Worm (Caenorhabditis elegans) whole organism, L2 larva: Measurements from ENCODE around the gene strm-1.

Experiments used
- aly-2 ChIP-seq: fragments of 150-350 bp; optimal IDR thresholded peaks from 2 replicates; lab custom pipeline; 2014; ENCODE audit warnings: missing biosample characterization, missing genetic modification characterization
- ceh-82 ChIP-seq: fragments of 150-350 bp; optimal IDR thresholded peaks from 2 replicates; lab custom pipeline; 2014; ENCODE audit warnings: missing biosample characterization, missing genetic modification characterization
- egl-27 ChIP-seq: sonication (generic microtip); optimal IDR thresholded peaks from 3 replicates; lab custom pipeline; 2017; ENCODE audit warnings: missing biosample characterization, missing genetic modification reagents, missing genetic modification characterization
- lin-39 ChIP-seq: fragments of 150-350 bp; optimal IDR thresholded peaks from 2 replicates; lab custom pipeline; 2014; ENCODE audit warnings: missing biosample characterization, missing genetic modification reagents, missing genetic modification characterization
- mbf-1 ChIP-seq: sonication (generic microtip); optimal IDR thresholded peaks from 2 replicates; lab custom pipeline; 2017; ENCODE audit warnings: missing biosample characterization, missing genetic modification characterization
- mdl-1 ChIP-seq, 2 experiments: fragments of 150-350 bp in 1 of 2; sonication (generic microtip) in 1 of 2; optimal IDR thresholded peaks; 2 replicates each; lab custom pipeline; 2017; ENCODE audit warnings: missing biosample characterization in 2 of 2, missing genetic modification characterization in 2 of 2
- nhr-11 ChIP-seq: fragments of 150-350 bp; optimal IDR thresholded peaks from 2 replicates; lab custom pipeline; 2014; ENCODE audit warnings: missing biosample characterization, missing genetic modification characterization
- nhr-77 ChIP-seq: fragments of 150-350 bp; optimal IDR thresholded peaks from 2 replicates; lab custom pipeline; 2014; ENCODE audit warnings: missing biosample characterization, missing genetic modification characterization
- snpc-4 ChIP-seq: fragments of 150-350 bp; optimal IDR thresholded peaks from 2 replicates; lab custom pipeline; 2014; ENCODE audit warnings: missing biosample characterization, missing genetic modification characterization
- unc-62 ChIP-seq: fragments of 150-350 bp; optimal IDR thresholded peaks from 2 replicates; lab custom pipeline; 2014; ENCODE audit warnings: missing biosample characterization, missing genetic modification reagents, missing genetic modification characterization
- zag-1 ChIP-seq: fragments of 150-350 bp; optimal IDR thresholded peaks from 2 replicates; lab custom pipeline; 2014; ENCODE audit warnings: missing biosample characterization, missing genetic modification characterization
- ztf-11 ChIP-seq: sonication (generic microtip); optimal IDR thresholded peaks from 2 replicates; lab custom pipeline; 2017; ENCODE audit warnings: missing biosample characterization, missing genetic modification characterization

ce11 chrIII:2368424-2368823 lies 33.4 kb upstream of the strm-1 start, which contains the start of gene H04J21.4:
- TF ChIP-seq ceh-82 (tag; lab: Kevin White, UChicago) (no peak), zag-1 (tag; lab: Kevin White, UChicago) (no peak), mdl-1 (tag; optimal IDR thresholded peaks at IDR 0.05; lab: Kevin White, UChicago) (no peak), ztf-11 (tag; lab: Kevin White, UChicago) (no peak), nhr-77 (tag; lab: Kevin White, UChicago) (no peak), egl-27 (no peak), aly-2 (tag; lab: Kevin White, UChicago) (no peak), snpc-4 (tag; lab: Kevin White, UChicago) (no peak), unc-62 (GFP tag; lab: Kevin White, UChicago) (no peak), lin-39 (no peak), nhr-11 (tag; lab: Kevin White, UChicago) (no peak), mbf-1 (no peak)
